Worm (Caenorhabditis elegans) whole organism, late embryonic: ENCODE data around the gene glb-29.

Source experiments
- ahr-1 ChIP-seq: sonication (generic microtip); optimal IDR thresholded peaks from 2 replicates; lab custom pipeline; 2016; ENCODE audit warnings: missing genetic modification characterization, missing compliant biosample characterization
- ceh-19 ChIP-seq: fragments of 200-800 bp; sonication (Bioruptor generic); optimal IDR thresholded peaks from 2 replicates; lab custom pipeline; 2018; ENCODE audit warnings: mild to moderate bottlenecking, missing genetic modification characterization, missing compliant biosample characterization
- ceh-9 ChIP-seq: sonication (generic microtip); optimal IDR thresholded peaks from 2 replicates; lab custom pipeline; 2016; ENCODE audit warnings: mild to moderate bottlenecking, missing genetic modification characterization, inconsistent platforms, missing compliant biosample characterization
- fax-1 ChIP-seq: sonication (generic microtip); optimal IDR thresholded peaks from 2 replicates; lab custom pipeline; 2016; ENCODE audit warnings: missing genotype, missing genetic modification characterization, missing compliant biosample characterization
- hlh-13 ChIP-seq: fragments of 200-800 bp; sonication (Bioruptor generic); optimal IDR thresholded peaks from 2 replicates; lab custom pipeline; 2018; ENCODE audit warnings: mild to moderate bottlenecking, missing genetic modification characterization, missing compliant biosample characterization
- hlh-30 ChIP-seq: sonication (generic microtip); optimal IDR thresholded peaks from 2 replicates; lab custom pipeline; 2017; ENCODE audit warnings: antibody characterized with exemption, missing genetic modification characterization, missing compliant biosample characterization; ENCODE audit not compliant: insufficient read depth
- lin-11 ChIP-seq: fragments of 200-800 bp; sonication (Bioruptor generic); optimal IDR thresholded peaks from 2 replicates; lab custom pipeline; 2018; ENCODE audit warnings: mild to moderate bottlenecking, missing genetic modification characterization, missing compliant biosample characterization
- pag-3 ChIP-seq: sonication (generic microtip); optimal IDR thresholded peaks from 2 replicates; lab custom pipeline; 2016; ENCODE audit warnings: missing compliant biosample characterization, missing genetic modification characterization, borderline replicate concordance
- pax-1 ChIP-seq: fragments of 150-350 bp; optimal IDR thresholded peaks from 2 replicates; lab custom pipeline; 2014; ENCODE audit warnings: missing biosample characterization, missing genetic modification characterization
- pha-4 ChIP-seq: fragments of 150-350 bp; optimal IDR thresholded peaks from 2 replicates; lab custom pipeline; 2018; ENCODE audit warnings: missing biosample characterization, missing genetic modification reagents, missing genetic modification characterization
- pqm-1 ChIP-seq: sonication (generic microtip); optimal IDR thresholded peaks from 2 replicates; lab custom pipeline; 2016; ENCODE audit warnings: missing genetic modification characterization, missing compliant biosample characterization
- zip-5 ChIP-seq: sonication (generic microtip); optimal IDR thresholded peaks from 2 replicates; lab custom pipeline; 2016; ENCODE audit warnings: missing genetic modification characterization, missing compliant biosample characterization

DNA sequence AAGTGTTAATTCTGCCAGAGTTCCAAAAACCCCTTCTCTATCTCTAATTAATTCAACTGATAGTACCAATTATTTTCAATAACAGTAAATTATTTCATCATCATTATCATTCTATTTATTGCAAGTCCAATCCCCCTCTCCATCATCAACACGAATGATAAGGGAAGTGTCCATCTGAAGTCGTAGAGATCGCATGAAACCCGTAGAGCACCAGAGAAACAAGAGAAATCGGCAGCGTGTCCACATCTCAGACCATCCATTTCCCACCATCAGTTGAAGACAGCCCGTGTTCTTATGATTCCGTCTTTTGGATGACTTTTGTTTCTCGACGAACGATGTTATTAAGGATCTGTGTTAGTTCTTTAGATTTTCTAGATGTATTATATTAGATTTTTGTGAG lies 44.6 kb downstream of the glb-29 start:
- TF ChIP-seq lin-11, result no peak
- TF ChIP-seq hlh-30, result no peak
- TF ChIP-seq pqm-1 (tag; lab: Kevin White, UChicago), result no peak
- TF ChIP-seq pha-4 (tag; lab: Kevin White, UChicago), result no peak
- TF ChIP-seq pag-3 (tag; lab: Kevin White, UChicago), result no peak
- no peak for TF ChIP-seq ceh-9 (tag; lab: Kevin White, UChicago)
- no peak for TF ChIP-seq ceh-19 (GFP tag; lab: Kevin White, UChicago)
- no peak for TF ChIP-seq zip-5 (tag; lab: Kevin White, UChicago)
- no peak for TF ChIP-seq ahr-1
- no peak for TF ChIP-seq hlh-13 (GFP tag; lab: Kevin White, UChicago)
- no peak for TF ChIP-seq fax-1 (tag; lab: Kevin White, UChicago)
- no peak for TF ChIP-seq pax-1 (tag; lab: Kevin White, UChicago)
